Worm (Caenorhabditis elegans) whole organism, midembryonic: ENCODE data around the gene Y70G10A.3.

Experiments
- T22C8.4 ChIP-seq: fragments of 200-800 bp; sonication (Bioruptor generic); IDR thresholded peaks from 2 replicates; pipeline ENCODE4 v1.3.6; 2022; ENCODE audit warnings: missing genetic modification characterization, missing compliant biosample characterization
- klf-2 ChIP-seq: fragments of 200-800 bp; sonication (Bioruptor generic); conservative IDR thresholded peaks from 2 replicates; pipeline ENCODE4 v1.3.6; 2022; ENCODE audit warnings: missing genetic modification reagents, missing genetic modification characterization, missing compliant biosample characterization
- ref-1 ChIP-seq: fragments of 200-800 bp; sonication (Bioruptor generic); conservative IDR thresholded peaks from 2 replicates; pipeline ENCODE4 v1.3.6; 2022; ENCODE audit warnings: missing genetic modification reagents, missing genetic modification characterization, missing compliant biosample characterization
- tab-1 ChIP-seq: fragments of 200-800 bp; sonication (Bioruptor generic); IDR thresholded peaks from 2 replicates; pipeline ENCODE4 v1.3.6; 2022; ENCODE audit warnings: missing genetic modification characterization, missing compliant biosample characterization
- ztf-23 ChIP-seq: fragments of 200-800 bp; sonication (Bioruptor generic); IDR thresholded peaks from 2 replicates; pipeline ENCODE4 v1.3.6; 2022; ENCODE audit warnings: missing genetic modification reagents, missing genetic modification characterization, missing compliant biosample characterization

ce11 chrIII:10290541-10290940 lies 51.6 kb downstream of the Y70G10A.3 start:
- no peak for TF ChIP-seq T22C8.4 (GFP tag; lab: Robert Waterston, UW)
- no peak for TF ChIP-seq tab-1
- TF ChIP-seq klf-2 (GFP tag; lab: Robert Waterston, UW), result no peak
- TF ChIP-seq ref-1 (GFP tag; lab: Robert Waterston, UW), result no peak
- TF ChIP-seq ztf-23 (GFP tag; lab: Robert Waterston, UW), result no peak
